Worm (Caenorhabditis elegans): ENCODE data around the gene cit-1.2.

ce11 chrIII:8010260-8010822 lies at the start of gene cit-1.2:
- TF ChIP-seq ets-4 (tag; optimal IDR thresholded peaks at IDR 0.05) (no peak), sox-4 (tag; optimal IDR thresholded peaks at IDR 0.05) (no peak)
